Fruit fly (Drosophila melanogaster) whole organism, embryonic: Measurements from ENCODE around the gene Teh1.

ENCODE experiments used
- Atf-2 ChIP-seq: fragments of 200-800 bp; sonication (Bioruptor generic); optimal IDR thresholded peaks from 2 replicates; lab custom pipeline; 2016; ENCODE audit warnings: missing biosample characterization, missing genetic modification characterization
- BtbVII ChIP-seq: fragments of 200-800 bp; sonication (Bioruptor generic); optimal IDR thresholded peaks from 3 replicates; lab custom pipeline; 2017; ENCODE audit warnings: missing biosample characterization, mild to moderate bottlenecking, missing genetic modification characterization
- Bteb2 ChIP-seq: fragments of 200-800 bp; sonication (Bioruptor generic); optimal IDR thresholded peaks from 2 replicates; lab custom pipeline; 2016; ENCODE audit warnings: missing biosample characterization, missing genetic modification characterization
- C15 ChIP-seq: fragments of 200-800 bp; sonication (Bioruptor generic); IDR thresholded peaks from 3 replicates; pipeline ENCODE4 v1.3.6; 2022; ENCODE audit warnings: missing biosample characterization, missing genetic modification characterization
- CG10267 ChIP-seq: fragments of 200-800 bp; sonication (Bioruptor generic); optimal IDR thresholded peaks from 2 replicates; lab custom pipeline; 2018; ENCODE audit warnings: missing biosample characterization, mild to moderate bottlenecking, missing genetic modification characterization, moderate library complexity
- CG10543 ChIP-seq: fragments of 200-800 bp; sonication (Bioruptor generic); optimal IDR thresholded peaks from 3 replicates; lab custom pipeline; 2017; ENCODE audit warnings: missing biosample characterization, mild to moderate bottlenecking, missing genetic modification characterization, moderate library complexity
- CG12104 ChIP-seq: fragments of 200-800 bp; sonication (Bioruptor generic); optimal IDR thresholded peaks from 3 replicates; lab custom pipeline; 2016; ENCODE audit warnings: missing biosample characterization, missing genetic modification characterization
- CG12219 ChIP-seq: fragments of 200-800 bp; sonication (Bioruptor generic); optimal IDR thresholded peaks from 3 replicates; lab custom pipeline; 2018; ENCODE audit warnings: missing biosample characterization, mild to moderate bottlenecking, missing genetic modification characterization
- CG12769 ChIP-seq: fragments of 200-800 bp; sonication (Bioruptor generic); optimal IDR thresholded peaks from 2 replicates; lab custom pipeline; 2019; ENCODE audit warnings: missing biosample characterization, mild to moderate bottlenecking, missing genetic modification characterization, moderate library complexity
- CG13894 ChIP-seq: fragments of 200-800 bp; sonication (Bioruptor generic); optimal IDR thresholded peaks from 3 replicates; lab custom pipeline; 2018; ENCODE audit warnings: missing biosample characterization, mild to moderate bottlenecking, missing genetic modification characterization, moderate library complexity
- CG14050 ChIP-seq: fragments of 200-800 bp; sonication (Bioruptor generic); IDR thresholded peaks from 3 replicates; pipeline ENCODE4 v1.3.6; 2022; ENCODE audit warnings: missing biosample characterization, missing genetic modification characterization
- CG14710 ChIP-seq: fragments of 200-800 bp; sonication (Bioruptor generic); optimal IDR thresholded peaks from 3 replicates; lab custom pipeline; 2019; ENCODE audit warnings: missing biosample characterization, mild to moderate bottlenecking, missing genetic modification characterization, moderate library complexity
- CG15073 ChIP-seq: fragments of 200-800 bp; sonication (Bioruptor generic); optimal IDR thresholded peaks from 2 replicates; lab custom pipeline; 2016; ENCODE audit warnings: missing biosample characterization, missing genetic modification characterization
- CG15601 ChIP-seq: fragments of 200-800 bp; sonication (Bioruptor generic); optimal IDR thresholded peaks from 3 replicates; lab custom pipeline; 2019; ENCODE audit warnings: missing biosample characterization, mild to moderate bottlenecking, missing genetic modification characterization, moderate library complexity
- CG17802 ChIP-seq: fragments of 200-800 bp; sonication (Bioruptor generic); optimal IDR thresholded peaks from 2 replicates; lab custom pipeline; 2018; ENCODE audit warnings: missing biosample characterization, mild to moderate bottlenecking, missing genetic modification characterization, moderate library complexity
- CG2116 ChIP-seq: fragments of 200-800 bp; sonication (Bioruptor generic); optimal IDR thresholded peaks from 3 replicates; lab custom pipeline; 2018; ENCODE audit warnings: missing biosample characterization, mild to moderate bottlenecking, missing genetic modification characterization
- CG32772 ChIP-seq: fragments of 200-800 bp; sonication (Bioruptor generic); IDR thresholded peaks from 2 replicates; pipeline ENCODE4 v1.3.6; 2022; ENCODE audit warnings: missing biosample characterization, missing genetic modification characterization
- CG3838 ChIP-seq: fragments of 200-800 bp; sonication (Bioruptor generic); optimal IDR thresholded peaks from 3 replicates; lab custom pipeline; 2016; ENCODE audit warnings: missing biosample characterization, missing genetic modification characterization
- CG4617 ChIP-seq: fragments of 200-800 bp; sonication (Bioruptor generic); optimal IDR thresholded peaks from 3 replicates; lab custom pipeline; 2016; ENCODE audit warnings: missing biosample characterization, missing genetic modification characterization, borderline replicate concordance
- CG4707 ChIP-seq: fragments of 200-800 bp; sonication (Bioruptor generic); optimal IDR thresholded peaks from 2 replicates; lab custom pipeline; 2018; ENCODE audit warnings: missing biosample characterization, mild to moderate bottlenecking, missing genetic modification characterization, moderate library complexity
- CG6175 ChIP-seq: fragments of 200-800 bp; sonication (Bioruptor generic); IDR thresholded peaks from 3 replicates; pipeline ENCODE4 v1.3.6; 2022; ENCODE audit warnings: missing biosample characterization, missing genetic modification characterization
- CG6654 ChIP-seq: fragments of 200-800 bp; sonication (Bioruptor generic); optimal IDR thresholded peaks from 2 replicates; lab custom pipeline; 2017; ENCODE audit warnings: missing biosample characterization, mild to moderate bottlenecking, missing genetic modification characterization
- CG6813 ChIP-seq: fragments of 200-800 bp; sonication (Bioruptor generic); optimal IDR thresholded peaks from 2 replicates; lab custom pipeline; 2017; ENCODE audit warnings: missing biosample characterization, missing genetic modification characterization, mild to moderate bottlenecking, moderate library complexity, missing genetic modification reagents
- CG7271 ChIP-seq: fragments of 200-800 bp; sonication (Bioruptor generic); optimal IDR thresholded peaks from 2 replicates; lab custom pipeline; 2018; ENCODE audit warnings: missing biosample characterization, mild to moderate bottlenecking, missing genetic modification characterization, moderate library complexity
- Dip3 ChIP-seq: fragments of 200-800 bp; sonication (Bioruptor generic); optimal IDR thresholded peaks from 3 replicates; lab custom pipeline; 2016; ENCODE audit warnings: missing biosample characterization, missing genetic modification characterization
- Ets97D ChIP-seq: fragments of 200-800 bp; sonication (Bioruptor generic); optimal IDR thresholded peaks from 3 replicates; lab custom pipeline; 2016; ENCODE audit warnings: missing biosample characterization, missing genetic modification characterization
- Meics ChIP-seq: fragments of 200-800 bp; sonication (Bioruptor generic); optimal IDR thresholded peaks from 2 replicates; lab custom pipeline; 2017; ENCODE audit warnings: missing biosample characterization, mild to moderate bottlenecking, missing genetic modification characterization
- NK7.1 ChIP-seq: fragments of 200-800 bp; sonication (Bioruptor generic); optimal IDR thresholded peaks from 3 replicates; lab custom pipeline; 2016; ENCODE audit warnings: missing biosample characterization, missing genetic modification characterization
- Optix ChIP-seq: fragments of 200-800 bp; sonication (Bioruptor generic); IDR thresholded peaks from 3 replicates; pipeline ENCODE4 v1.3.6; 2022; ENCODE audit warnings: missing biosample characterization, missing genetic modification characterization
- Sox102F ChIP-seq: fragments of 200-800 bp; sonication (Bioruptor generic); optimal IDR thresholded peaks from 2 replicates; lab custom pipeline; 2018; ENCODE audit warnings: missing biosample characterization, mild to moderate bottlenecking, missing genetic modification characterization, moderate library complexity
- ab ChIP-seq: fragments of 200-800 bp; sonication (Bioruptor generic); optimal IDR thresholded peaks from 2 replicates; lab custom pipeline; 2016; ENCODE audit warnings: missing biosample characterization, missing genetic modification characterization
- ap ChIP-seq: fragments of 200-800 bp; sonication (Bioruptor generic); IDR thresholded peaks from 2 replicates; pipeline ENCODE4 v1.3.6; 2022; ENCODE audit warnings: missing biosample characterization, missing genetic modification characterization
- caup ChIP-seq: fragments of 200-800 bp; sonication (Bioruptor generic); optimal IDR thresholded peaks from 3 replicates; lab custom pipeline; 2017; ENCODE audit warnings: missing biosample characterization, mild to moderate bottlenecking, missing genetic modification characterization, moderate library complexity; ENCODE audit not compliant: severe bottlenecking
- dati ChIP-seq: fragments of 200-800 bp; sonication (Bioruptor generic); IDR thresholded peaks from 2 replicates; pipeline ENCODE4 v1.3.6; 2022; ENCODE audit warnings: missing biosample characterization, missing genetic modification characterization
- gro ChIP-seq: fragments of 200-800 bp; sonication (Bioruptor generic); optimal IDR thresholded peaks from 2 replicates; lab custom pipeline; 2016; ENCODE audit warnings: missing biosample characterization, missing genetic modification characterization
- ham ChIP-seq: fragments of 200-800 bp; sonication (Bioruptor generic); IDR thresholded peaks from 2 replicates; pipeline ENCODE4 v1.3.6; 2022; ENCODE audit warnings: missing biosample characterization, missing genetic modification characterization
- hb ChIP-seq: fragments of 200-800 bp; sonication (Bioruptor generic); IDR thresholded peaks from 3 replicates; pipeline ENCODE4 v1.3.6; 2022; ENCODE audit warnings: missing biosample characterization, missing genetic modification characterization; ENCODE audit not compliant: partially characterized antibody
- ind ChIP-seq: fragments of 200-800 bp; sonication (Bioruptor generic); optimal IDR thresholded peaks from 3 replicates; lab custom pipeline; 2016; ENCODE audit warnings: missing biosample characterization, missing genetic modification characterization
- lmd ChIP-seq: fragments of 200-800 bp; sonication (Bioruptor generic); IDR thresholded peaks from 2 replicates; pipeline ENCODE4 v1.3.6; 2022; ENCODE audit warnings: missing biosample characterization, missing genetic modification characterization
- lola ChIP-seq, 3 experiments: fragments of >200 bp in 2 of 3; fragments of 200-800 bp in 1 of 3; sonication (Bioruptor generic) in 1 of 3; optimal IDR thresholded peaks; 2 replicates each; lab custom pipeline; 2017 to 2019; ENCODE audit warnings: missing biosample characterization in 3 of 3, missing genetic modification characterization in 3 of 3, mild to moderate bottlenecking in 1 of 3, moderate library complexity in 1 of 3
- lov ChIP-seq, 2 experiments: fragments of 200-800 bp in 1 of 2; fragments of >200 bp in 1 of 2; sonication (Bioruptor generic) in 1 of 2; IDR thresholded peaks in 1 of 2; optimal IDR thresholded peaks in 1 of 2; 2 replicates in 1 of 2; 3 replicates in 1 of 2; pipeline versions ENCODE4 v1.3.6 to Lab custom; 2017 to 2022; ENCODE audit warnings: missing biosample characterization in 1 of 2, missing genetic modification characterization in 1 of 2
- peb ChIP-seq: fragments of 200-800 bp; sonication (Bioruptor generic); IDR thresholded peaks from 2 replicates; pipeline ENCODE4 v1.3.6; 2022; ENCODE audit warnings: missing biosample characterization, missing genetic modification characterization
- phol ChIP-seq: fragments of 200-800 bp; sonication (Bioruptor generic); optimal IDR thresholded peaks from 3 replicates; lab custom pipeline; 2018; ENCODE audit warnings: missing biosample characterization, mild to moderate bottlenecking, missing genetic modification characterization, moderate library complexity
- prd ChIP-seq, 3 experiments: fragments of >200 bp in 2 of 3; fragments of 200-800 bp in 1 of 3; sonication (Bioruptor generic) in 1 of 3; optimal IDR thresholded peaks in 2 of 3; IDR thresholded peaks in 1 of 3; 2 replicates in 2 of 3; 3 replicates in 1 of 3; pipeline versions ENCODE4 v1.3.6 to Lab custom; 2017 to 2022; ENCODE audit warnings: missing biosample characterization in 1 of 3, missing genetic modification characterization in 1 of 3
- rib ChIP-seq: fragments of 200-800 bp; sonication (Bioruptor generic); IDR thresholded peaks from 2 replicates; pipeline ENCODE4 v1.3.6; 2022; ENCODE audit warnings: missing biosample characterization, missing genetic modification characterization
- sd ChIP-seq: fragments of 200-800 bp; sonication (Bioruptor generic); optimal IDR thresholded peaks from 3 replicates; lab custom pipeline; 2018; ENCODE audit warnings: missing biosample characterization, mild to moderate bottlenecking, missing genetic modification characterization, moderate library complexity
- sim ChIP-seq: fragments of 200-800 bp; sonication (Bioruptor generic); IDR thresholded peaks from 2 replicates; pipeline ENCODE4 v1.3.6; 2022; ENCODE audit warnings: missing biosample characterization, missing genetic modification characterization
- sisA ChIP-seq: fragments of 200-800 bp; sonication (Bioruptor generic); IDR thresholded peaks from 2 replicates; pipeline ENCODE4 v1.3.6; 2022; ENCODE audit warnings: missing biosample characterization, missing genetic modification characterization
- unc-4 ChIP-seq: fragments of 200-800 bp; sonication (Bioruptor generic); IDR thresholded peaks from 2 replicates; pipeline ENCODE4 v1.3.6; 2022; ENCODE audit warnings: missing biosample characterization, missing genetic modification characterization; ENCODE audit not compliant: partially characterized antibody

The Teh1 gene

DNA sequence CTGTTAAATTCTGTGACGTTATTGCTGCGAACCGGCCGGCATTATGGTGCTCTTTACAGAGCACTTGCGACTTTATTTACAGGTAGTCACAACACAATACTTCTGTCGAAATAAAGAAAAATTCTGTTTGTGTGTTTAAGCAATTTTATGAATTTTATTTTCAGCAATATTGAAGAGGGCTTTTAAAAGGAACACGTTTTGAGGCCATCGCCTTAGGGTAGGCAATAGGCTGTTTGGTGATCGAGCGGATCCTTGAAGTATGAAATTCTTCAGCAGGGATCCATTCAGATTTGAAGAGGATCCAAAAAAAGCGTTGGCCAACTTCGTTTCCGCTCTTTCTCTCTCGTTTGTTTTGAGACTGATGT is 5.8 kb upstream of the Teh1 start (continued):
- TF ChIP-seq lola (GFP tag; optimal IDR thresholded peaks at IDR 0.05; lab: Kevin White, UChicago) (peak in 1 of 3 experiments; percentile 14), Bteb2 (GFP tag; lab: Kevin White, UChicago) (peak; percentile 72), CG4707 (GFP tag; lab: Kevin White, UChicago) (no peak), Sox102F (GFP tag; lab: Kevin White, UChicago) (peak; percentile 80), CG2116 (GFP tag; lab: Kevin White, UChicago) (no peak), Ets97D (GFP tag; lab: Kevin White, UChicago) (no peak), phol (peak; percentile 85), CG12104 (GFP tag; lab: Kevin White, UChicago) (peak; percentile 44), Atf-2 (GFP tag; lab: Kevin White, UChicago) (peak; percentile 80), CG10543 (GFP tag; lab: Kevin White, UChicago) (no peak), CG14050 (GFP tag; lab: Robert Waterston, UW) (peak; percentile 62), sd (tag; lab: Kevin White, UChicago) (no peak), Optix (peak; percentile 43; the same call in 2 of the 3 replicates), CG3838 (GFP tag; lab: Kevin White, UChicago) (no peak), CG15601 (tag; lab: Kevin White, UChicago) (peak; percentile 34), ab (GFP tag; lab: Kevin White, UChicago) (peak; percentile 59), BtbVII (GFP tag; lab: Kevin White, UChicago) (peak; percentile 77), CG10267 (tag; lab: Kevin White, UChicago) (peak; percentile 37), unc-4 (no peak), sim (no peak), CG7271 (tag; lab: Kevin White, UChicago) (no peak), caup (GFP tag; lab: Kevin White, UChicago) (peak; percentile 38), CG32772 (GFP tag; lab: Robert Waterston, UW) (peak; percentile 74), CG4617 (GFP tag; lab: Kevin White, UChicago) (no peak), prd (optimal IDR thresholded peaks at IDR 0.05; lab: Kevin White, UChicago) (no peak), prd (GFP tag; IDR thresholded peaks at IDR 0.05; lab: Robert Waterston, UW) (peak; percentile 80), CG13894 (tag; lab: Kevin White, UChicago) (no peak), CG14710 (tag; lab: Kevin White, UChicago) (peak; percentile 29), ap (GFP tag; lab: Robert Waterston, UW) (peak; percentile 35; the same call in 1 of the 2 replicates), gro (GFP tag; lab: Kevin White, UChicago) (peak; percentile 77), ind (GFP tag; lab: Kevin White, UChicago) (peak; percentile 81), dati (GFP tag; lab: Robert Waterston, UW) (peak; percentile 50; the same call in 1 of the 2 replicates), rib (GFP tag; lab: Robert Waterston, UW) (0 out of 2 replicates have a peak, but pooled peaks have one; percentile 15), Meics (GFP tag; lab: Kevin White, UChicago) (peak; percentile 89), sisA (GFP tag; lab: Robert Waterston, UW) (peak; percentile 76), CG6175 (GFP tag; lab: Robert Waterston, UW) (peak; percentile 72), NK7.1 (GFP tag; lab: Kevin White, UChicago) (peak; percentile 76), CG6654 (peak; percentile 48), CG17802 (tag; lab: Kevin White, UChicago) (no peak), peb (GFP tag; lab: Robert Waterston, UW) (peak; percentile 65), Dip3 (GFP tag; lab: Kevin White, UChicago) (peak; percentile 91), lmd (peak; percentile 88), CG12769 (peak; percentile 28), CG12219 (GFP tag; lab: Kevin White, UChicago) (peak; percentile 47), CG15073 (no peak), hb (no peak), CG6813 (GFP tag; lab: Kevin White, UChicago) (peak; percentile 13), C15 (no peak), ham (GFP tag; lab: Robert Waterston, UW) (peak; percentile 58; the same call in 1 of the 2 replicates), lov (optimal IDR thresholded peaks at IDR 0.05; lab: Kevin White, UChicago) (no peak), lov (GFP tag; IDR thresholded peaks at IDR 0.05; lab: Robert Waterston, UW) (peak; percentile 48; the same call in 1 of the 3 replicates)
